Worm (Caenorhabditis elegans) whole organism, late embryonic: ENCODE data around the gene F42H10.2.

Experiments
- K02D7.2 ChIP-seq: sonication (generic microtip); optimal IDR thresholded peaks from 2 replicates; lab custom pipeline; 2017; ENCODE audit warnings: mild to moderate bottlenecking, missing genetic modification characterization, missing compliant biosample characterization
- Y22D7AL.16 ChIP-seq: sonication (generic microtip); optimal IDR thresholded peaks from 2 replicates; lab custom pipeline; 2016; ENCODE audit warnings: missing genetic modification characterization, missing compliant biosample characterization
- ahr-1 ChIP-seq: sonication (generic microtip); optimal IDR thresholded peaks from 2 replicates; lab custom pipeline; 2016; ENCODE audit warnings: missing genetic modification characterization, missing compliant biosample characterization
- ama-1 ChIP-seq: fragments of 150-350 bp; optimal IDR thresholded peaks from 2 replicates; lab custom pipeline; 2014
- ceh-14 ChIP-seq: sonication (generic microtip); optimal IDR thresholded peaks from 2 replicates; lab custom pipeline; 2016; ENCODE audit warnings: missing genotype, missing genetic modification characterization, missing compliant biosample characterization
- ceh-18 ChIP-seq: sonication (generic microtip); optimal IDR thresholded peaks from 2 replicates; lab custom pipeline; 2016; ENCODE audit warnings: missing genetic modification characterization, missing compliant biosample characterization
- ceh-19 ChIP-seq: fragments of 200-800 bp; sonication (Bioruptor generic); optimal IDR thresholded peaks from 2 replicates; lab custom pipeline; 2018; ENCODE audit warnings: mild to moderate bottlenecking, missing genetic modification characterization, missing compliant biosample characterization
- ceh-2 ChIP-seq: sonication (generic microtip); optimal IDR thresholded peaks from 2 replicates; lab custom pipeline; 2016; ENCODE audit warnings: missing genotype, missing genetic modification characterization, missing compliant biosample characterization
- ceh-30 ChIP-seq: fragments of 150-350 bp; optimal IDR thresholded peaks from 2 replicates; lab custom pipeline; 2014; ENCODE audit warnings: missing biosample characterization, missing genetic modification characterization
- ceh-31 ChIP-seq: sonication (generic microtip); optimal IDR thresholded peaks from 2 replicates; lab custom pipeline; 2016; ENCODE audit warnings: missing genetic modification characterization, missing compliant biosample characterization
- ceh-34 ChIP-seq: sonication (generic microtip); optimal IDR thresholded peaks from 2 replicates; lab custom pipeline; 2016; ENCODE audit warnings: mild to moderate bottlenecking, missing genetic modification characterization, missing compliant biosample characterization
- ceh-48 ChIP-seq: sonication (generic microtip); optimal IDR thresholded peaks from 2 replicates; lab custom pipeline; 2016; ENCODE audit warnings: missing genetic modification characterization, inconsistent platforms, missing compliant biosample characterization
- dve-1 ChIP-seq: sonication (generic microtip); optimal IDR thresholded peaks from 2 replicates; lab custom pipeline; 2017; ENCODE audit warnings: antibody characterized with exemption, mild to moderate bottlenecking, missing genetic modification characterization, missing compliant biosample characterization
- elt-4 ChIP-seq: sonication (generic microtip); optimal IDR thresholded peaks from 2 replicates; lab custom pipeline; 2016; ENCODE audit warnings: missing genetic modification characterization, missing compliant biosample characterization
- ets-4 ChIP-seq: sonication (generic microtip); optimal IDR thresholded peaks from 2 replicates; lab custom pipeline; 2016; ENCODE audit warnings: missing genetic modification characterization, missing compliant biosample characterization
- eyg-1 ChIP-seq: sonication (generic microtip); optimal IDR thresholded peaks from 2 replicates; lab custom pipeline; 2016; ENCODE audit warnings: missing genotype, missing genetic modification characterization, missing compliant biosample characterization
- fax-1 ChIP-seq: sonication (generic microtip); optimal IDR thresholded peaks from 2 replicates; lab custom pipeline; 2016; ENCODE audit warnings: missing genotype, missing genetic modification characterization, missing compliant biosample characterization
- fkh-6 ChIP-seq: sonication (generic microtip); optimal IDR thresholded peaks from 2 replicates; lab custom pipeline; 2016; ENCODE audit warnings: missing genetic modification characterization, missing compliant biosample characterization
- gmeb-2 ChIP-seq: sonication (generic microtip); optimal IDR thresholded peaks from 2 replicates; lab custom pipeline; 2016; ENCODE audit warnings: missing genetic modification characterization, inconsistent platforms, missing compliant biosample characterization
- hlh-15 ChIP-seq: sonication (generic microtip); optimal IDR thresholded peaks from 2 replicates; lab custom pipeline; 2016; ENCODE audit warnings: missing genetic modification characterization, missing compliant biosample characterization
- hlh-30 ChIP-seq: sonication (generic microtip); optimal IDR thresholded peaks from 2 replicates; lab custom pipeline; 2017; ENCODE audit warnings: antibody characterized with exemption, missing genetic modification characterization, missing compliant biosample characterization; ENCODE audit not compliant: insufficient read depth
- hlh-6 ChIP-seq: sonication (generic microtip); optimal IDR thresholded peaks from 2 replicates; lab custom pipeline; 2016; ENCODE audit warnings: missing genotype, missing genetic modification characterization, missing compliant biosample characterization
- lin-11 ChIP-seq: fragments of 200-800 bp; sonication (Bioruptor generic); optimal IDR thresholded peaks from 2 replicates; lab custom pipeline; 2018; ENCODE audit warnings: mild to moderate bottlenecking, missing genetic modification characterization, missing compliant biosample characterization
- mec-3 ChIP-seq: sonication (generic microtip); optimal IDR thresholded peaks from 2 replicates; lab custom pipeline; 2016; ENCODE audit warnings: borderline replicate concordance, missing genetic modification characterization, missing compliant biosample characterization
- nfya-1 ChIP-seq: sonication (generic microtip); optimal IDR thresholded peaks from 2 replicates; lab custom pipeline; 2017; ENCODE audit warnings: missing genetic modification characterization, mild to moderate bottlenecking, missing compliant biosample characterization, antibody characterized with exemption, moderate library complexity
- nhr-232 ChIP-seq: sonication (generic microtip); optimal IDR thresholded peaks from 2 replicates; lab custom pipeline; 2016; ENCODE audit warnings: missing genetic modification characterization, missing compliant biosample characterization
- npax-4 ChIP-seq: sonication (generic microtip); optimal IDR thresholded peaks from 2 replicates; lab custom pipeline; 2016; ENCODE audit warnings: missing genetic modification characterization, missing compliant biosample characterization
- pat-9 ChIP-seq: fragments of 200-800 bp; sonication (Bioruptor generic); optimal IDR thresholded peaks from 2 replicates; lab custom pipeline; 2018; ENCODE audit warnings: mild to moderate bottlenecking, missing genetic modification characterization, moderate library complexity, missing compliant biosample characterization
- pax-1 ChIP-seq: fragments of 150-350 bp; optimal IDR thresholded peaks from 2 replicates; lab custom pipeline; 2014; ENCODE audit warnings: missing biosample characterization, missing genetic modification characterization
- pha-2 ChIP-seq: sonication (generic microtip); optimal IDR thresholded peaks from 2 replicates; lab custom pipeline; 2017; ENCODE audit warnings: mild to moderate bottlenecking, missing genetic modification characterization, missing compliant biosample characterization
- sox-4 ChIP-seq: sonication (generic microtip); optimal IDR thresholded peaks from 2 replicates; lab custom pipeline; 2017; ENCODE audit warnings: mild to moderate bottlenecking, missing genetic modification characterization, inconsistent platforms, missing compliant biosample characterization
- syd-9 ChIP-seq: sonication (generic microtip); optimal IDR thresholded peaks from 2 replicates; lab custom pipeline; 2016; ENCODE audit warnings: mild to moderate bottlenecking, missing genetic modification characterization, moderate library complexity, missing compliant biosample characterization
- tbx-7 ChIP-seq: sonication (generic microtip); optimal IDR thresholded peaks from 2 replicates; lab custom pipeline; 2016; ENCODE audit warnings: missing genotype, missing genetic modification characterization, missing compliant biosample characterization
- ttx-3 ChIP-seq: sonication (generic microtip); optimal IDR thresholded peaks from 2 replicates; lab custom pipeline; 2016; ENCODE audit warnings: missing genetic modification reagents, missing genetic modification characterization, missing compliant biosample characterization
- unc-42 ChIP-seq: sonication (generic microtip); optimal IDR thresholded peaks from 2 replicates; lab custom pipeline; 2016; ENCODE audit warnings: missing genotype, missing genetic modification characterization, missing compliant biosample characterization
- zip-5 ChIP-seq: sonication (generic microtip); optimal IDR thresholded peaks from 2 replicates; lab custom pipeline; 2016; ENCODE audit warnings: missing genetic modification characterization, missing compliant biosample characterization
- ztf-16 ChIP-seq: sonication (generic microtip); optimal IDR thresholded peaks from 2 replicates; lab custom pipeline; 2017; ENCODE audit warnings: missing genetic modification characterization, missing compliant biosample characterization

F42H10.2 gene

ce11 chrIII:8490254-8490653 is at the start of gene F42H10.2, which contains the start of gene ess-2:
Gene F42H10.2, plus strand, starts transcription at chrIII:8490620.
Gene ess-2, minus strand, starts transcription at chrIII:8490352.
- TF ChIP-seq hlh-6 (no peak), unc-42 (tag; lab: Kevin White, UChicago) (peak; percentile 38)

- no peak for TF ChIP-seq ceh-34 (tag; lab: Kevin White, UChicago)
- no peak for TF ChIP-seq ceh-31 (tag; lab: Kevin White, UChicago)
- no peak for TF ChIP-seq ceh-14 (tag; lab: Kevin White, UChicago)
- TF ChIP-seq ceh-30 (tag; lab: Kevin White, UChicago), result peak; percentile 82
- peak; percentile 22 for TF ChIP-seq nfya-1 (tag; lab: Kevin White, UChicago)
- no peak for TF ChIP-seq ztf-16 (tag; lab: Kevin White, UChicago)
These were observed 46.8 kb upstream of the F42H10.2 start, which contains the start of gene ufbp-1 for ce11 chrIII:8443557-8444131. Gene ufbp-1, minus strand, starts transcription at chrIII:8443607.

- TF ChIP-seq mec-3 (tag; lab: Kevin White, UChicago), result no peak
- TF ChIP-seq dve-1, result no peak
- TF ChIP-seq pax-1 (tag; lab: Kevin White, UChicago), result no peak
- no peak for TF ChIP-seq zip-5 (tag; lab: Kevin White, UChicago)
- TF ChIP-seq ceh-18 (tag; lab: Kevin White, UChicago), result no peak
- TF ChIP-seq ceh-2 (tag; lab: Kevin White, UChicago), result no peak
- no peak for TF ChIP-seq ceh-34 (tag; lab: Kevin White, UChicago)
- no peak for TF ChIP-seq ceh-14 (tag; lab: Kevin White, UChicago)
- no peak for TF ChIP-seq ets-4 (tag; lab: Kevin White, UChicago)
- no peak for TF ChIP-seq nhr-232 (tag; lab: Kevin White, UChicago)
- no peak for TF ChIP-seq hlh-15 (tag; lab: Kevin White, UChicago)
- TF ChIP-seq elt-4 (tag; lab: Kevin White, UChicago), result no peak
- TF ChIP-seq ceh-48, result no peak
These were observed 45.9 kb upstream of the F42H10.2 start for ce11 chrIII:8444433-8445090.

- TF ChIP-seq ceh-19, result no peak
- TF ChIP-seq gmeb-2 (tag; lab: Kevin White, UChicago), result no peak
- no peak for TF ChIP-seq hlh-30 (tag; lab: Kevin White, UChicago)
- TF ChIP-seq fax-1 (tag; lab: Kevin White, UChicago), result no peak
- no peak for TF ChIP-seq ahr-1
- no peak for TF ChIP-seq elt-4 (tag; lab: Kevin White, UChicago)
- TF ChIP-seq ama-1, result no peak
- no peak for TF ChIP-seq lin-11 (tag; lab: Kevin White, UChicago)
- TF ChIP-seq ttx-3 (tag; lab: Kevin White, UChicago), result no peak
- no peak for TF ChIP-seq pat-9 (tag; lab: Kevin White, UChicago)
- TF ChIP-seq Y22D7AL.16 (tag; lab: Kevin White, UChicago), result no peak
- TF ChIP-seq mec-3 (tag; lab: Kevin White, UChicago), result no peak
- TF ChIP-seq syd-9, result no peak
- no peak for TF ChIP-seq npax-4
- no peak for TF ChIP-seq nfya-1 (tag; lab: Kevin White, UChicago)
- no peak for TF ChIP-seq tbx-7 (tag; lab: Kevin White, UChicago)
- TF ChIP-seq eyg-1, result no peak
These were observed 44.4 kb upstream of the F42H10.2 start for ce11 chrIII:8446061-8446460.

ce11 chrIII:8446534-8446933 is 43.9 kb upstream of the F42H10.2 start, which contains the start of gene hsp-110:
Gene hsp-110, minus strand, starts transcription at chrIII:8446909.
- no peak for TF ChIP-seq pha-2 (tag; lab: Kevin White, UChicago)
- TF ChIP-seq sox-4 (tag; lab: Kevin White, UChicago), result no peak
- no peak for TF ChIP-seq syd-9
- TF ChIP-seq fkh-6, result no peak
- TF ChIP-seq Y22D7AL.16 (tag; lab: Kevin White, UChicago), result no peak
- TF ChIP-seq K02D7.2, result no peak
- TF ChIP-seq, all 69 proteins: peak for 0
